Worm (Caenorhabditis elegans) whole organism, mixed stage, embryonic: ENCODE measurements around the gene cest-26.

Experiments
- M03D4.4 ChIP-seq: sonication (generic microtip); optimal IDR thresholded peaks from 2 replicates; lab custom pipeline; 2017; ENCODE audit warnings: mild to moderate bottlenecking, missing genetic modification characterization, missing compliant biosample characterization
- bed-3 ChIP-seq: fragments of 200-800 bp; sonication (Bioruptor generic); optimal IDR thresholded peaks from 3 replicates; lab custom pipeline; 2018; ENCODE audit warnings: mild to moderate bottlenecking, missing genetic modification characterization, moderate library complexity, missing compliant biosample characterization
- blmp-1 ChIP-seq: fragments of 150-350 bp; optimal IDR thresholded peaks from 2 replicates; lab custom pipeline; 2014; ENCODE audit warnings: missing biosample characterization, missing genetic modification characterization
- ceh-43 ChIP-seq: fragments of 200-800 bp; sonication (Bioruptor generic); optimal IDR thresholded peaks from 2 replicates; lab custom pipeline; 2018; ENCODE audit warnings: mild to moderate bottlenecking, missing genetic modification characterization, moderate library complexity, missing compliant biosample characterization
- ceh-83 ChIP-seq: fragments of 200-800 bp; sonication (Bioruptor generic); optimal IDR thresholded peaks from 2 replicates; lab custom pipeline; 2018; ENCODE audit warnings: mild to moderate bottlenecking, missing genetic modification characterization, missing compliant biosample characterization
- ces-1 ChIP-seq: fragments of 150-350 bp; optimal IDR thresholded peaks from 2 replicates; lab custom pipeline; 2014; ENCODE audit warnings: missing biosample characterization, missing genetic modification reagents, missing genetic modification characterization
- cnd-1 ChIP-seq: fragments of 200-800 bp; sonication (Bioruptor generic); optimal IDR thresholded peaks from 2 replicates; lab custom pipeline; 2018; ENCODE audit warnings: mild to moderate bottlenecking, missing genetic modification characterization, missing compliant biosample characterization
- elt-1 ChIP-seq: sonication (generic microtip); optimal IDR thresholded peaks from 2 replicates; lab custom pipeline; 2017; ENCODE audit warnings: missing genetic modification characterization, mild to moderate bottlenecking, missing compliant biosample characterization, antibody characterized with exemption, moderate library complexity, borderline replicate concordance; ENCODE audit not compliant: insufficient read depth
- elt-3 ChIP-seq: fragments of 150-350 bp; optimal IDR thresholded peaks from 2 replicates; lab custom pipeline; 2014; ENCODE audit warnings: missing biosample characterization, missing genetic modification characterization
- ham-2 ChIP-seq: fragments of 200-800 bp; sonication (Bioruptor generic); optimal IDR thresholded peaks from 2 replicates; lab custom pipeline; 2018; ENCODE audit warnings: mild to moderate bottlenecking, missing genetic modification characterization, missing compliant biosample characterization
- hlh-1 ChIP-seq: fragments of 150-350 bp; optimal IDR thresholded peaks from 2 replicates; lab custom pipeline; 2014; ENCODE audit warnings: missing biosample characterization, missing genetic modification reagents, missing genetic modification characterization
- lin-13 ChIP-seq: fragments of 150-350 bp; optimal IDR thresholded peaks from 2 replicates; lab custom pipeline; 2014; ENCODE audit warnings: missing biosample characterization, missing genetic modification characterization
- lin-32 ChIP-seq: fragments of 200-800 bp; sonication (Bioruptor generic); optimal IDR thresholded peaks from 2 replicates; lab custom pipeline; 2018; ENCODE audit warnings: mild to moderate bottlenecking, missing genetic modification characterization, missing compliant biosample characterization
- lsy-2 ChIP-seq: fragments of 150-350 bp; optimal IDR thresholded peaks from 2 replicates; lab custom pipeline; 2014; ENCODE audit warnings: missing biosample characterization, missing genetic modification characterization
- mab-5 ChIP-seq: fragments of 150-350 bp; optimal IDR thresholded peaks from 2 replicates; lab custom pipeline; 2014; ENCODE audit warnings: missing biosample characterization, missing genetic modification characterization
- mep-1 ChIP-seq: fragments of 150-350 bp; optimal IDR thresholded peaks from 2 replicates; lab custom pipeline; 2017; ENCODE audit warnings: missing biosample characterization, missing genetic modification reagents, missing genetic modification characterization, inconsistent platforms
- mls-2 ChIP-seq: sonication (generic microtip); optimal IDR thresholded peaks from 2 replicates; lab custom pipeline; 2016; ENCODE audit warnings: mild to moderate bottlenecking, missing genetic modification characterization, moderate library complexity, missing compliant biosample characterization
- nhr-237 ChIP-seq: fragments of 150-350 bp; optimal IDR thresholded peaks from 2 replicates; lab custom pipeline; 2014; ENCODE audit warnings: missing biosample characterization, missing genetic modification characterization
- nhr-28 ChIP-seq: fragments of 150-350 bp; optimal IDR thresholded peaks from 2 replicates; lab custom pipeline; 2014; ENCODE audit warnings: missing biosample characterization, missing genetic modification characterization
- pha-4 ChIP-seq: fragments of 150-350 bp; optimal IDR thresholded peaks from 2 replicates; lab custom pipeline; 2018; ENCODE audit warnings: missing biosample characterization, missing genetic modification reagents, missing genetic modification characterization
- snpc-4 ChIP-seq: fragments of 150-350 bp; optimal IDR thresholded peaks from 2 replicates; lab custom pipeline; 2014; ENCODE audit warnings: missing biosample characterization, missing genetic modification characterization
- sptf-1 ChIP-seq: sonication (generic microtip); optimal IDR thresholded peaks from 2 replicates; lab custom pipeline; 2017; ENCODE audit warnings: mild to moderate bottlenecking, missing genetic modification characterization, moderate library complexity, missing compliant biosample characterization
- tbx-8 ChIP-seq: fragments of 200-800 bp; sonication (Bioruptor generic); optimal IDR thresholded peaks from 2 replicates; lab custom pipeline; 2018; ENCODE audit warnings: mild to moderate bottlenecking, missing genetic modification characterization, moderate library complexity, missing compliant biosample characterization
- unc-120 ChIP-seq: sonication (generic microtip); optimal IDR thresholded peaks from 2 replicates; lab custom pipeline; 2017; ENCODE audit warnings: missing genetic modification characterization, missing compliant biosample characterization; ENCODE audit not compliant: poor library complexity, severe bottlenecking
- unc-39 ChIP-seq: fragments of 150-350 bp; optimal IDR thresholded peaks from 2 replicates; lab custom pipeline; 2014; ENCODE audit warnings: missing biosample characterization, missing genetic modification characterization
- unc-62 ChIP-seq: fragments of 150-350 bp; optimal IDR thresholded peaks from 2 replicates; lab custom pipeline; 2014; ENCODE audit warnings: missing biosample characterization, missing genetic modification reagents, missing genetic modification characterization
- zip-8 ChIP-seq: fragments of 150-350 bp; optimal IDR thresholded peaks from 2 replicates; lab custom pipeline; 2014; ENCODE audit warnings: missing biosample characterization, missing genetic modification characterization

Gene cest-26

DNA sequence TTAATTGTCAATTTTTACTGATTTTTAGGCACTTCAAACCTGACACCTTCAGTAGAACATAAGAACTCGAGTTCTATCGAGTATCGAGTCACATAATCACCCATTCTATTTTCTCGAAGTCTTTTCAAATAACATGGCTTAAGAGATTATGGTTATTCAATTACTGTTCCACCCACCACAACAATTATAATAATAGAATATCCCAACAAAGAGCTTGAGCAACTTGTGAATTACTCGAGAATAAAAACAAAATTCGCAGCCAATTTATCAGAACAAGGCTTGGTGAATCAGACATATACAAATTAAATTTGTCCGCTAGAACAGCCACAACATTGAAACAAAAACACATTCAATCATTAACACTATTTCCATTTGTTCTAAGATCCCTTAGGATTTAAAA is 13.2 kb downstream of the cest-26 start:
- TF ChIP-seq ham-2 (GFP tag; lab: Kevin White, UChicago) (no peak), hlh-1 (tag; lab: Kevin White, UChicago) (no peak), ces-1 (peak; percentile 96)

DNA sequence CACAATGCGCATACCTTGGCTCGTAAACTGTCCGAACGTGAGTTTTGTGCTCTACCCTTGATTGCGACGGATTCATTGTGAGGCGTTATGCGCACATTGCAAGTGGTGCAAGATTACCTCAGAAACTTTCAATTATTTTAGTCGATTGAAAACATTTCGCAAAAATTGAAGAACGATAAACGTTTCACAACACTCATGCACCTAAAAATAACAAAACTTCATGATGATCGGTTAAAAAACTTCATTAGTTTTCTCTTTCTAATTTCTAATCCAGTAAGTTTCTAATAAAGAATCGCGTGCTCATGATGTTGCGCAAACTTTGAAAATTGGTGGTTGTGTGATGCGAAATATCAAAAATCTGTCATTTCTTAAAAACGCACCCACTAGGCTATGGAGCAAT is 18.7 kb downstream of the cest-26 start, which contains the start of gene dop-1:
Gene dop-1, minus strand, starts transcription at position 101 of the 400 bp plus-strand sequence.
- TF ChIP-seq lsy-2 (no peak), unc-120 (tag; lab: Kevin White, UChicago) (no peak), cnd-1 (no peak)

DNA sequence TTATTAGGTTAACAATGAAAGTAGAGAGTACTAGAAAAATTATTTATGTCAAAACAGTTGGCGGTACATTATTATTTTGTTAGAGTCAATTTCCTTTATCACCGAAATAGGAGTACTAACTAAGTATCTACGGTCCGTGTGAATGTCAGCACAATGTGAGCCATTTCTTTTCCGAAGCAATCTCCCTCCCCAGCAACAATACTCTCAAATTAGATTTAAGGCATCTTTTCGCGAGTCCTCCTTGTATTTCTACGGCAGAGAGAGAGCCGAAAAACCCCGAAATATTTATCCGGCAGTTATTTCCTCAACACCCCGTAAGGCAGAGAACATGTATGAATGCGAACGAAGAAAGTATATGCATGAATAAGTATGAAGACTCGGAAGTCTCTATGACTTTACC is 22.2 kb downstream of the cest-26 start:
- TF ChIP-seq unc-120 (tag; lab: Kevin White, UChicago) = no peak
- peak; percentile 76 for TF ChIP-seq ces-1
- no peak for TF ChIP-seq lsy-2

- no peak for TF ChIP-seq ceh-83
- TF ChIP-seq cnd-1 = no peak
- TF ChIP-seq snpc-4 (tag; lab: Kevin White, UChicago) = no peak
- no peak for TF ChIP-seq nhr-28 (tag; lab: Kevin White, UChicago)
- TF ChIP-seq nhr-237 (tag; lab: Kevin White, UChicago) = no peak
- no peak for TF ChIP-seq elt-1 (tag; lab: Kevin White, UChicago)
- no peak for TF ChIP-seq lsy-2
- TF ChIP-seq lin-13 (tag; lab: Kevin White, UChicago) = no peak
- no peak for TF ChIP-seq sptf-1 (tag; lab: Kevin White, UChicago)
- no peak for TF ChIP-seq hlh-1 (tag; lab: Kevin White, UChicago)
- TF ChIP-seq blmp-1 = no peak
- TF ChIP-seq, all 35 proteins: peak for 0
Measured at ce11 chrX:4413206-4413605, 24.2 kb downstream of the cest-26 start.

ce11 chrX:4410280-4410911 is 27.1 kb downstream of the cest-26 start:
- TF ChIP-seq sptf-1 (tag; lab: Kevin White, UChicago) (no peak), M03D4.4 (tag; lab: Kevin White, UChicago) (no peak), bed-3 (no peak), elt-1 (tag; lab: Kevin White, UChicago) (no peak), zip-8 (tag; lab: Kevin White, UChicago) (no peak), ces-1 (no peak), ham-2 (GFP tag; lab: Kevin White, UChicago) (no peak), mab-5 (tag; lab: Kevin White, UChicago) (no peak), blmp-1 (no peak), pha-4 (tag; lab: Kevin White, UChicago) (no peak), mep-1 (tag; lab: Kevin White, UChicago) (no peak), unc-39 (tag; lab: Kevin White, UChicago) (no peak), lin-13 (tag; lab: Kevin White, UChicago) (no peak)

ce11 chrX:4409591-4410279 is 27.7 kb downstream of the cest-26 start:
- TF ChIP-seq mep-1 (tag; lab: Kevin White, UChicago) (no peak), lin-32 (GFP tag; lab: Kevin White, UChicago) (no peak), ceh-43 (GFP tag; lab: Kevin White, UChicago) (no peak), ces-1 (no peak), snpc-4 (tag; lab: Kevin White, UChicago) (no peak), pha-4 (tag; lab: Kevin White, UChicago) (no peak), elt-1 (tag; lab: Kevin White, UChicago) (no peak), tbx-8 (no peak), unc-62 (GFP tag; lab: Kevin White, UChicago) (no peak), ham-2 (GFP tag; lab: Kevin White, UChicago) (no peak), elt-3 (tag; lab: Kevin White, UChicago) (no peak), unc-120 (tag; lab: Kevin White, UChicago) (no peak), lin-13 (tag; lab: Kevin White, UChicago) (no peak), M03D4.4 (tag; lab: Kevin White, UChicago) (no peak), mls-2 (tag; lab: Kevin White, UChicago) (no peak), nhr-237 (tag; lab: Kevin White, UChicago) (no peak)
